Fruit fly (Drosophila melanogaster): ENCODE results near the gene Atac2.

dm6 chr2L:18590942-18591257 lies 21.1 kb downstream of the Atac2 start:
- TF ChIP-seq ovo (GFP tag; optimal IDR thresholded peaks at IDR 0.05) (no peak), Mnt (GFP tag; optimal IDR thresholded peaks at IDR 0.05) (no peak), CG33017 (tag; optimal IDR thresholded peaks at IDR 0.05) (no peak), CG1620 (GFP tag; optimal IDR thresholded peaks at IDR 0.05) (no peak), CG7101 (tag; optimal IDR thresholded peaks at IDR 0.05) (no peak), cnc (optimal IDR thresholded peaks at IDR 0.05) (no peak), CG14711 (tag; optimal IDR thresholded peaks at IDR 0.05) (no peak), pad (GFP tag; optimal IDR thresholded peaks at IDR 0.05) (no peak), bab1 (GFP tag; optimal IDR thresholded peaks at IDR 0.05) (no peak), kay (GFP tag; ENCODE audit: borderline replicate concordance) (no peak), CG7045 (GFP tag; optimal IDR thresholded peaks at IDR 0.05) (no peak), cic (GFP tag; optimal IDR thresholded peaks at IDR 0.05) (no peak), Crg-1 (GFP tag; optimal IDR thresholded peaks at IDR 0.05) (no peak), Hr96 (GFP tag; optimal IDR thresholded peaks at IDR 0.05) (no peak)
